Worm (Caenorhabditis elegans): ENCODE measurements around the gene clip-1.
A peak's percentile ranks its signal among the peaks of the same experiment; 100 is the strongest.

The clip-1 gene

ce11 chrIII:9314476-9314875, 45.6 kb upstream of the clip-1 start, which contains the start of gene C40H1.8:
Gene C40H1.8, plus strand, starts transcription at chrIII:9314717.
- TF ChIP-seq fos-1 (tag; optimal IDR thresholded peaks at IDR 0.05) = peak; percentile 34
- TF ChIP-seq ztf-4 (tag; optimal IDR thresholded peaks at IDR 0.05) = no peak

- TF ChIP-seq nhr-21 (tag; optimal IDR thresholded peaks at IDR 0.05) (peak; percentile 50), lsy-2 (tag; optimal IDR thresholded peaks at IDR 0.05) (peak in 1 of 2 experiments; percentile 1), ztf-1 (GFP tag; conservative IDR thresholded peaks at IDR 0.05) (no peak), dmd-4 (tag; optimal IDR thresholded peaks at IDR 0.05) (peak; percentile 51)
Observed at ce11 chrIII:9309840-9310239, 41.0 kb upstream of the clip-1 start.

- TF ChIP-seq ztf-1 (GFP tag; conservative IDR thresholded peaks at IDR 0.05) = no peak
- TF ChIP-seq ztf-11 (tag; optimal IDR thresholded peaks at IDR 0.05) = no peak
- no peak for TF ChIP-seq lin-39 (tag; optimal IDR thresholded peaks at IDR 0.05)
- no peak for TF ChIP-seq Y55F3AM.14 (GFP tag; optimal IDR thresholded peaks at IDR 0.05)
Observed at ce11 chrIII:9306596-9306995, 37.7 kb upstream of the clip-1 start, which contains the start of gene srx-45. Gene srx-45, minus strand, starts transcription at chrIII:9306696.

- TF ChIP-seq nhr-129 (tag; optimal IDR thresholded peaks at IDR 0.05) = no peak
- peak; percentile 85 for TF ChIP-seq blmp-1 (tag; optimal IDR thresholded peaks at IDR 0.05; ENCODE audit: insufficient read depth)
- TF ChIP-seq nhr-25 (tag; optimal IDR thresholded peaks at IDR 0.05) = peak; percentile 32
Observed at ce11 chrIII:9300670-9301069, 31.8 kb upstream of the clip-1 start.

- no peak for TF ChIP-seq mdl-1 (tag; optimal IDR thresholded peaks at IDR 0.05)
Observed at ce11 chrIII:9299919-9300318, 31.1 kb upstream of the clip-1 start, which contains the start of gene K01B6.3. Gene K01B6.3, plus strand, starts transcription at chrIII:9300219.

- TF ChIP-seq nhr-129 (tag; optimal IDR thresholded peaks at IDR 0.05) = no peak
- TF ChIP-seq zag-1 (tag; optimal IDR thresholded peaks at IDR 0.05) = no peak
- no peak for TF ChIP-seq Y55F3AM.14 (GFP tag; optimal IDR thresholded peaks at IDR 0.05)
- TF ChIP-seq nhr-237 (tag; optimal IDR thresholded peaks at IDR 0.05) = no peak
- TF ChIP-seq sem-4 (tag; optimal IDR thresholded peaks at IDR 0.05) = no peak
- TF ChIP-seq lin-39 (tag; optimal IDR thresholded peaks at IDR 0.05) = no peak
- TF ChIP-seq nhr-77 (tag; optimal IDR thresholded peaks at IDR 0.05) = no peak
- no peak for TF ChIP-seq sma-9 (GFP tag; optimal IDR thresholded peaks at IDR 0.05)
- TF ChIP-seq sma-9 (tag; optimal IDR thresholded peaks at IDR 0.05) = no peak
Observed at ce11 chrIII:9299116-9299515, 30.3 kb upstream of the clip-1 start.

ce11 chrIII:9297345-9297744, 28.5 kb upstream of the clip-1 start, which contains the start of gene K01B6.4:
Gene K01B6.4, minus strand, starts transcription at chrIII:9297445.
- TF ChIP-seq snpc-4 (tag; optimal IDR thresholded peaks at IDR 0.05) = no peak
- TF ChIP-seq lin-11 (tag; optimal IDR thresholded peaks at IDR 0.05) = no peak
- no peak for TF ChIP-seq blmp-1 (tag; optimal IDR thresholded peaks at IDR 0.05; ENCODE audit: insufficient read depth)
- no peak for TF ChIP-seq egl-27 (tag; optimal IDR thresholded peaks at IDR 0.05)
- TF ChIP-seq C34F6.9 (tag; optimal IDR thresholded peaks at IDR 0.05) = no peak
- no peak for TF ChIP-seq elt-1 (tag; optimal IDR thresholded peaks at IDR 0.05)
- TF ChIP-seq peb-1 (tag; optimal IDR thresholded peaks at IDR 0.05) = no peak
- TF ChIP-seq nhr-10 (tag; optimal IDR thresholded peaks at IDR 0.05) = no peak
- TF ChIP-seq ZK546.5 (tag; optimal IDR thresholded peaks at IDR 0.05) = no peak
- TF ChIP-seq alr-1 (tag; optimal IDR thresholded peaks at IDR 0.05) = no peak
- no peak for TF ChIP-seq unc-39 (tag; optimal IDR thresholded peaks at IDR 0.05)
- no peak for TF ChIP-seq nhr-25 (tag; optimal IDR thresholded peaks at IDR 0.05)
- no peak for TF ChIP-seq unc-55 (GFP tag; optimal IDR thresholded peaks at IDR 0.05)
- no peak for TF ChIP-seq sma-3 (GFP tag; optimal IDR thresholded peaks at IDR 0.05)
- no peak for TF ChIP-seq dmd-4 (tag; optimal IDR thresholded peaks at IDR 0.05)
- TF ChIP-seq nhr-21 (tag; optimal IDR thresholded peaks at IDR 0.05) = no peak

All from whole organism, L2 larva.